Fruit fly (Drosophila melanogaster): ENCODE data around the gene Cpr73D.
A peak's percentile ranks its signal among the peaks of the same experiment; 100 is the strongest.

Cpr73D gene

DNA sequence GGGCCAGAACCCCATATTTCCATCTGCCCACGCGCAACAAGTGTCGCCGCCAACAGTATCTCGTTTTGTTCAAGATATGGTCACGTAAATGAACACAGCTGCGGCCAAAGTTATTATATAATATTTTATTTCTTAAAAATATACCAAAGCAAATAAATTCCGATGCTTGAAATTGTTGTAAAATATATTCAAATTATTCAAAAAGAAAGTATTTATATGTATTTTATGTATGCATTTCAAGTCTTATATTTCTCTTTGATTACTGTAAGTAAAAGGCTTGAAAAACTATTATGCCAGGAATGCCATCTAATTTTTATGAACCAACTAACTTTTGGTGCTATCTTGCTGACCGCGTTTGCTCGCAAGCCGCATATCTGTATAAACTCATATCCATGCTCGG is 31.7 kb upstream of the Cpr73D start (continued):
- TF ChIP-seq CG31627 (GFP tag; optimal IDR thresholded peaks at IDR 0.05) (peak; percentile 70), net (GFP tag; optimal IDR thresholded peaks at IDR 0.05) (peak; percentile 87), fd85E (GFP tag; optimal IDR thresholded peaks at IDR 0.05) (no peak), eg (GFP tag; IDR thresholded peaks at IDR 0.05) (peak; percentile 73; the same call in 1 of the 3 replicates), vri (GFP tag; optimal IDR thresholded peaks at IDR 0.05) (peak; percentile 81), CG8632 (GFP tag; optimal IDR thresholded peaks at IDR 0.05) (peak; percentile 87), acj6 (GFP tag; optimal IDR thresholded peaks at IDR 0.05) (peak; percentile 81), Hr4 (GFP tag; optimal IDR thresholded peaks at IDR 0.05) (no peak), Lpt (GFP tag; optimal IDR thresholded peaks at IDR 0.05) (peak; percentile 67), CG1621 (tag; optimal IDR thresholded peaks at IDR 0.05) (peak; percentile 69), dac (GFP tag; optimal IDR thresholded peaks at IDR 0.05) (no peak), spab (GFP tag; optimal IDR thresholded peaks at IDR 0.05) (peak; percentile 78), achi (GFP tag; optimal IDR thresholded peaks at IDR 0.05) (peak; percentile 82), Met (GFP tag; optimal IDR thresholded peaks at IDR 0.05) (peak; percentile 91), fd59A (GFP tag; optimal IDR thresholded peaks at IDR 0.05) (peak; percentile 80), ss (GFP tag; optimal IDR thresholded peaks at IDR 0.05) (peak; percentile 88 to 90), Eip78C (GFP tag) (peak; percentile 98), Ets21C (GFP tag; optimal IDR thresholded peaks at IDR 0.05) (peak; percentile 45), CG9139 (GFP tag; optimal IDR thresholded peaks at IDR 0.05) (no peak), CG6792 (GFP tag; optimal IDR thresholded peaks at IDR 0.05) (peak; percentile 83), CG6854 (GFP tag; optimal IDR thresholded peaks at IDR 0.05) (peak; percentile 87), CG32006 (GFP tag; optimal IDR thresholded peaks at IDR 0.05) (peak; percentile 85), esn (GFP tag; optimal IDR thresholded peaks at IDR 0.05) (peak; percentile 92), lz (GFP tag; optimal IDR thresholded peaks at IDR 0.05) (peak; percentile 81), CG15336 (GFP tag; IDR thresholded peaks at IDR 0.05) (peak; percentile 90), Gug (GFP tag; IDR thresholded peaks at IDR 0.05) (peak; percentile 51), Sox15 (GFP tag; optimal IDR thresholded peaks at IDR 0.05) (peak; percentile 67), OdsH (GFP tag; optimal IDR thresholded peaks at IDR 0.05) (no peak), CG3919 (GFP tag; optimal IDR thresholded peaks at IDR 0.05) (peak; percentile 83), CG10669 (GFP tag; optimal IDR thresholded peaks at IDR 0.05) (no peak), cyc (GFP tag; optimal IDR thresholded peaks at IDR 0.05) (peak; percentile 56), CG3032 (tag; optimal IDR thresholded peaks at IDR 0.05) (peak; percentile 82), CG6276 (GFP tag; optimal IDR thresholded peaks at IDR 0.05) (peak; percentile 76), Blimp-1 (GFP tag; optimal IDR thresholded peaks at IDR 0.05) (peak; percentile 73), Hr38 (GFP tag; optimal IDR thresholded peaks at IDR 0.05) (no peak)

DNA sequence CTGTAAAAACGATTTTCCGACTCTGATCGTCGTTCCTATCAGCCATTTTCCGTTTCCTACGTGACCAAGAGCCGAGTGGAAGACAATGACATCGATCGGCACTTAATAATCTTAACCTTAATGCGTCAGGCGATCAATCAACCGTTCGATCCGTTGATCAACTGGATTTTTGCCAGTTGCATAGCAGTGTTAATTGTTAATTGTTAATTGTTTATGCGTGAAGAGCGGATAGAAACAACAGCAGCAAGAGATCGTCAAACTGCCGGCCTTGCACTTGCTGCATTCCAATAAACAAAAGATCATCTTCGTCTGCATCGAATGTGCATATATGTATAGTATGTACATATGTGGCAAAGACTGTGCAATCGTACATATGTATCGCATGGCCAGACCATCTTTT is 31.0 kb upstream of the Cpr73D start:
- TF ChIP-seq svp (GFP tag) (peak; percentile 80), Eip75B (GFP tag; optimal IDR thresholded peaks at IDR 0.05) (no peak)

DNA sequence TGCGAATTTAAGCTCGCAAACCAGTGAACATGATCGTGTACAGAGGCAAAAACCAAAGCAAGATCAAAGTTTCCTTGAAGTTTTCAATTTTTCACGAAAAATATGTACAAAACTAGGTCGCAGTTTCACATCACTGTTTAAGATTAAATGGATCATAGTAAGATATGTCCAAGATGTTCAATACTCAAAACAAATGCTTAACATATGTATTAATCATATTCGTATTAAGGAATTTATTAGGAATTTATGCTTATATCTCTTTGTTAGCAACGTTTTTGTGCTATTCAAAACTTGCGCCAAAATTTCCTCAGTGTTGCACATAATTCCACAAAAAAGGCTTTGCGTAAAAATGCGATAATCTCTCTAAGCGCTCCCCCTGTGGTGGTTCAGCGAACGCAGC is 29.9 kb upstream of the Cpr73D start:
- peak; percentile 21 for TF ChIP-seq CG10669 (GFP tag; optimal IDR thresholded peaks at IDR 0.05)
- no peak for TF ChIP-seq CG4318 (GFP tag; optimal IDR thresholded peaks at IDR 0.05)
- peak; percentile 5 for TF ChIP-seq net (GFP tag; optimal IDR thresholded peaks at IDR 0.05)
- TF ChIP-seq CG8119 (GFP tag; IDR thresholded peaks at IDR 0.05), result peak; percentile 53
- peak; percentile 18; the same call in 1 of the 2 replicates for TF ChIP-seq CG15336 (GFP tag; IDR thresholded peaks at IDR 0.05)
- peak; percentile 21 for TF ChIP-seq CG3919 (GFP tag; optimal IDR thresholded peaks at IDR 0.05)
- TF ChIP-seq acj6 (GFP tag; optimal IDR thresholded peaks at IDR 0.05), result peak; percentile 23
- TF ChIP-seq eg (GFP tag; IDR thresholded peaks at IDR 0.05), result peak; percentile 41; the same call in 1 of the 3 replicates
- TF ChIP-seq pdm3 (GFP tag; optimal IDR thresholded peaks at IDR 0.05), result peak; percentile 33
- peak; percentile 60 for TF ChIP-seq CG32006 (GFP tag; optimal IDR thresholded peaks at IDR 0.05)
- TF ChIP-seq Eip78C (GFP tag), result peak; percentile 76
- TF ChIP-seq topi (GFP tag; optimal IDR thresholded peaks at IDR 0.05), result no peak
- peak; percentile 18 for TF ChIP-seq OdsH (GFP tag; optimal IDR thresholded peaks at IDR 0.05)
- TF ChIP-seq Hr38 (GFP tag; optimal IDR thresholded peaks at IDR 0.05), result no peak
- TF ChIP-seq CG3032 (tag; optimal IDR thresholded peaks at IDR 0.05), result peak; percentile 13
- peak; percentile 58 for TF ChIP-seq Hr4 (GFP tag; optimal IDR thresholded peaks at IDR 0.05)
- no peak for TF ChIP-seq CG11902 (GFP tag; optimal IDR thresholded peaks at IDR 0.05)
- peak; percentile 2 for TF ChIP-seq CG6808 (GFP tag; optimal IDR thresholded peaks at IDR 0.05)
- no peak for TF ChIP-seq Sox14 (GFP tag; optimal IDR thresholded peaks at IDR 0.05)
- no peak for TF ChIP-seq CG6792 (GFP tag; optimal IDR thresholded peaks at IDR 0.05)
- no peak for TF ChIP-seq fd85E (GFP tag; optimal IDR thresholded peaks at IDR 0.05)
- TF ChIP-seq CG6276 (GFP tag; optimal IDR thresholded peaks at IDR 0.05), result peak; percentile 41

All from whole organism, prepupa.